Worm (Caenorhabditis elegans): ENCODE results near the gene C17F4.8.

DNA sequence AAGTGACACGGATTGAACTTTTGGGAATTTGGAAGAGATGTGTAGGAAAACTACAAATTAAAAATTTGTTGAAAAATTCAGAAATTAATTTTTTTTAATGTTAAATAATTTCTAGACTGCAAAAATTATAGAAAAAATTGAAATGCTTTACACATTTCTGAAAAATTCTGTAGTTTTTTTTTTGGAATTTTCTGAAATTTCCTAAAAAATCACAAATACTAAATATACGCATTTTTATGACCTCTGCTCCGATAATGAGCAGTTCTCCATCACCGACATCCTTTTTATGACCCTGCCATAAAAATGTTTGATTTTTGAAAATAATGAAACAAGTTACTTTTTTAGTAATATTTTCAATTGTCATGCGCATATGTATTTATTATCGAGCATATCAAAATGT, 10.1 kb upstream of the C17F4.8 start:
- no peak for TF ChIP-seq ama-1 (optimal IDR thresholded peaks at IDR 0.05)
- no peak for TF ChIP-seq tbx-11 (GFP tag; IDR thresholded peaks at IDR 0.05)
- TF ChIP-seq aly-1 (tag; optimal IDR thresholded peaks at IDR 0.05) = no peak
- no peak for TF ChIP-seq scrt-1 (GFP tag; IDR thresholded peaks at IDR 0.05)
- TF ChIP-seq B0310.2 (tag; optimal IDR thresholded peaks at IDR 0.05) = no peak
- no peak for TF ChIP-seq sea-1 (GFP tag; conservative IDR thresholded peaks at IDR 0.05)
- no peak for TF ChIP-seq hmbx-1 (tag; optimal IDR thresholded peaks at IDR 0.05)
- TF ChIP-seq F13C5.2 (tag; optimal IDR thresholded peaks at IDR 0.05) = no peak
- TF ChIP-seq flt-1 (GFP tag; IDR thresholded peaks at IDR 0.05) = no peak
- TF ChIP-seq ceh-36 (tag; optimal IDR thresholded peaks at IDR 0.05) = no peak
- no peak for TF ChIP-seq hnd-1 (tag; optimal IDR thresholded peaks at IDR 0.05)

Data from whole organism, early embryonic.